Worm (Caenorhabditis elegans) whole organism, young adult: Measurements from ENCODE around the gene M04D8.5.

Source experiments
- Y56A3A.18 ChIP-seq: fragments of 200-800 bp; sonication (Bioruptor generic); IDR thresholded peaks from 2 replicates; pipeline ENCODE4 v1.3.6; 2022; ENCODE audit warnings: missing genetic modification reagents, missing genetic modification characterization, missing compliant biosample characterization
- akir-1 ChIP-seq: fragments of 200-800 bp; sonication (Bioruptor generic); optimal IDR thresholded peaks from 2 replicates; lab custom pipeline; 2018; ENCODE audit warnings: mild to moderate bottlenecking, missing genetic modification characterization, moderate library complexity, missing compliant biosample characterization
- ceh-27 ChIP-seq: fragments of 200-800 bp; sonication (Bioruptor generic); optimal IDR thresholded peaks from 2 replicates; lab custom pipeline; 2018; ENCODE audit warnings: mild to moderate bottlenecking, missing genetic modification characterization, moderate library complexity, missing compliant biosample characterization
- egl-44 ChIP-seq: fragments of 200-800 bp; sonication (Bioruptor generic); IDR thresholded peaks from 2 replicates; pipeline ENCODE4 v1.3.6; 2022; ENCODE audit warnings: missing genetic modification reagents, missing genetic modification characterization, missing compliant biosample characterization
- hrde-1 ChIP-seq: sonication (generic microtip); optimal IDR thresholded peaks from 2 replicates; lab custom pipeline; 2016; ENCODE audit warnings: missing genetic modification characterization, mild to moderate bottlenecking, missing compliant biosample characterization, moderate library complexity, missing genotype, missing genetic modification reagents, borderline replicate concordance
- lin-26 ChIP-seq: fragments of 200-800 bp; sonication (Bioruptor generic); IDR thresholded peaks from 2 replicates; pipeline ENCODE4 v1.3.6; 2022; ENCODE audit warnings: missing genetic modification reagents, missing genetic modification characterization, missing compliant biosample characterization
- lsl-1 ChIP-seq: fragments of 200-800 bp; sonication (Bioruptor generic); optimal IDR thresholded peaks from 2 replicates; lab custom pipeline; 2018; ENCODE audit warnings: mild to moderate bottlenecking, missing genetic modification characterization, moderate library complexity, missing compliant biosample characterization
- madf-3 ChIP-seq: fragments of 200-800 bp; sonication (Bioruptor generic); IDR thresholded peaks from 2 replicates; pipeline ENCODE4 v1.3.6; 2022; ENCODE audit warnings: missing genetic modification reagents, missing genetic modification characterization, missing compliant biosample characterization
- nhr-80 ChIP-seq: sonication (generic microtip); optimal IDR thresholded peaks from 2 replicates; lab custom pipeline; 2016; ENCODE audit warnings: missing genetic modification characterization, missing compliant biosample characterization
- pha-4 ChIP-seq: fragments of 150-350 bp; sonication (generic microtip); optimal IDR thresholded peaks from 2 replicates; lab custom pipeline; 2014; ENCODE audit warnings: missing biosample characterization, missing genetic modification reagents, missing genetic modification characterization
- rcor-1 ChIP-seq: fragments of 200-800 bp; sonication (Bioruptor generic); IDR thresholded peaks from 2 replicates; pipeline ENCODE4 v1.3.6; 2022; ENCODE audit warnings: missing genetic modification reagents, missing genetic modification characterization, missing compliant biosample characterization
- sea-2 ChIP-seq: fragments of 200-800 bp; sonication (Bioruptor generic); IDR thresholded peaks from 2 replicates; pipeline ENCODE4 v1.3.6; 2022; ENCODE audit warnings: missing genetic modification characterization, missing compliant biosample characterization
- tbp1 ChIP-seq: fragments of 200-800 bp; sonication (Bioruptor generic); optimal IDR thresholded peaks from 2 replicates; lab custom pipeline; 2018; ENCODE audit warnings: mild to moderate bottlenecking, missing genetic modification characterization, missing compliant biosample characterization

ce11 chrIII:10035783-10036182 is 2.7 kb upstream of the M04D8.5 start, which contains the start of gene xbx-3:
- TF ChIP-seq ceh-27 (GFP tag; lab: Kevin White, UChicago) (no peak), sea-2 (no peak), hrde-1 (tag; lab: Kevin White, UChicago) (no peak), lin-26 (no peak), akir-1 (GFP tag; lab: Kevin White, UChicago) (no peak), madf-3 (GFP tag; lab: Robert Waterston, UW) (no peak), lsl-1 (no peak), pha-4 (no peak), Y56A3A.18 (GFP tag; lab: Robert Waterston, UW) (no peak), egl-44 (GFP tag; lab: Robert Waterston, UW) (no peak), nhr-80 (no peak), rcor-1 (GFP tag; lab: Robert Waterston, UW) (no peak), tbp1 (GFP tag; lab: Kevin White, UChicago) (no peak)
